Fruit fly (Drosophila melanogaster) Kc167 (cell line): Measurements from ENCODE around the gene Osi10a.

Experiments used
- Myc ChIP-seq: fragments of >200 bp; optimal IDR thresholded peaks from 2 replicates; lab custom pipeline; 2017; ENCODE audit warnings: missing external identifiers
- Sin3A ChIP-seq: fragments of >200 bp; optimal IDR thresholded peaks from 2 replicates; lab custom pipeline; 2018; ENCODE audit warnings: missing external identifiers
- h ChIP-seq: fragments of >200 bp; optimal IDR thresholded peaks from 3 replicates; lab custom pipeline; 2018; ENCODE audit warnings: missing external identifiers
- psq ChIP-seq: fragments of >200 bp; optimal IDR thresholded peaks from 2 replicates; lab custom pipeline; 2017; ENCODE audit warnings: missing external identifiers
- ttk ChIP-seq: sonication (Bioruptor generic); optimal IDR thresholded peaks from 2 replicates; lab custom pipeline; 2017; ENCODE audit warnings: missing external identifiers

DNA sequence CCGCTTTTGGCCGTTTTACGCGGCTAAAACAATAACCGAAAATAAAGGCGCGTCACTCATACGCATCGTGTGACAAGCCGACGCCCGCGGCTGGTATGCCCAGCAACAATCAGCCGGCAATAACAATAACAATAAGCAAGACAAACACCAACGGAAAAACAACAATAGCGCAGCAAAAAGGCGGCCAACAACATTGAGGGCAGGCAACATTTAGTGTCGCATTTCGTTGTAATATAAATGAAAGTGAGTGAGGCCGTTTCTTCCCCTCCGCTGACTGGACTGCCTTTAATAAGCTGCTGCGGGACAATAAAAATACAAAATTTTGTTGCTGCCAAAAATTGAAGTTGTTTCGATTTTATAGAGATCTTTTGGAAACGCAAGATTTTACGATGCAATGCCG lies 33.4 kb downstream of the Osi10a start:
- TF ChIP-seq h, result no peak
- TF ChIP-seq Myc, result no peak
- no peak for TF ChIP-seq psq
- TF ChIP-seq Sin3A, result no peak
- TF ChIP-seq ttk (lab: Kevin White, UChicago), result no peak
